Fruit fly (Drosophila melanogaster) whole organism, embryonic: ENCODE results near the gene CG32647.

Experiments
- B-H2 ChIP-seq: fragments of 200-800 bp; sonication (Bioruptor generic); optimal IDR thresholded peaks from 2 replicates; lab custom pipeline; 2018; ENCODE audit warnings: missing biosample characterization, mild to moderate bottlenecking, missing genetic modification characterization
- CG12071 ChIP-seq: fragments of 200-800 bp; sonication (Bioruptor generic); optimal IDR thresholded peaks from 3 replicates; lab custom pipeline; 2018; ENCODE audit warnings: missing biosample characterization, mild to moderate bottlenecking, missing genetic modification characterization
- CG13894 ChIP-seq: fragments of 200-800 bp; sonication (Bioruptor generic); optimal IDR thresholded peaks from 3 replicates; lab custom pipeline; 2018; ENCODE audit warnings: missing biosample characterization, mild to moderate bottlenecking, missing genetic modification characterization, moderate library complexity
- CG1603 ChIP-seq: fragments of 200-800 bp; sonication (Bioruptor generic); optimal IDR thresholded peaks from 2 replicates; lab custom pipeline; 2019; ENCODE audit warnings: missing biosample characterization, mild to moderate bottlenecking, missing genetic modification characterization, moderate library complexity
- CG17186 ChIP-seq: fragments of 200-800 bp; sonication (Bioruptor generic); optimal IDR thresholded peaks from 3 replicates; lab custom pipeline; 2017; ENCODE audit warnings: missing biosample characterization, missing genetic modification reagents, missing genetic modification characterization
- CG17912 ChIP-seq: fragments of 200-800 bp; sonication (Bioruptor generic); optimal IDR thresholded peaks from 2 replicates; lab custom pipeline; 2018; ENCODE audit warnings: missing biosample characterization, mild to moderate bottlenecking, missing genetic modification characterization
- CG18599 ChIP-seq: fragments of 200-800 bp; sonication (Bioruptor generic); optimal IDR thresholded peaks from 3 replicates; lab custom pipeline; 2017; ENCODE audit warnings: missing biosample characterization, missing genetic modification characterization, mild to moderate bottlenecking, moderate library complexity, missing genetic modification reagents
- CG30020 ChIP-seq: fragments of 200-800 bp; optimal IDR thresholded peaks from 2 replicates; lab custom pipeline; 2019; ENCODE audit warnings: missing biosample characterization, mild to moderate bottlenecking, missing genetic modification characterization, moderate library complexity
- CG32532 ChIP-seq: fragments of 200-800 bp; sonication (Bioruptor generic); IDR thresholded peaks from 2 replicates; pipeline ENCODE4 v1.3.6; 2022; ENCODE audit warnings: missing biosample characterization, missing genetic modification characterization
- CG34224 ChIP-seq: fragments of 200-800 bp; sonication (Bioruptor generic); IDR thresholded peaks from 3 replicates; pipeline ENCODE4 v1.3.6; 2022; ENCODE audit warnings: missing biosample characterization, missing genetic modification characterization; ENCODE audit not compliant: partially characterized antibody
- CG34422 ChIP-seq: fragments of 200-800 bp; sonication (Bioruptor generic); IDR thresholded peaks from 3 replicates; pipeline ENCODE4 v1.3.6; 2022; ENCODE audit warnings: missing biosample characterization, missing genetic modification characterization
- CG3838 ChIP-seq: fragments of 200-800 bp; sonication (Bioruptor generic); optimal IDR thresholded peaks from 3 replicates; lab custom pipeline; 2016; ENCODE audit warnings: missing biosample characterization, missing genetic modification characterization
- CG3995 ChIP-seq: fragments of 200-800 bp; sonication (Bioruptor generic); optimal IDR thresholded peaks from 3 replicates; lab custom pipeline; 2016; ENCODE audit warnings: missing biosample characterization, missing genetic modification characterization
- CG43689 ChIP-seq: fragments of 200-800 bp; sonication (Bioruptor generic); IDR thresholded peaks from 2 replicates; pipeline ENCODE4 v1.3.6; 2022; ENCODE audit warnings: missing biosample characterization, missing genetic modification characterization
- CG6683 ChIP-seq: fragments of 200-800 bp; sonication (Bioruptor generic); optimal IDR thresholded peaks from 2 replicates; lab custom pipeline; 2017; ENCODE audit warnings: missing biosample characterization, mild to moderate bottlenecking, missing genetic modification characterization, missing genetic modification reagents
- CG7271 ChIP-seq: fragments of 200-800 bp; sonication (Bioruptor generic); optimal IDR thresholded peaks from 2 replicates; lab custom pipeline; 2018; ENCODE audit warnings: missing biosample characterization, mild to moderate bottlenecking, missing genetic modification characterization, moderate library complexity
- CG7556 ChIP-seq: fragments of 200-800 bp; sonication (Bioruptor generic); optimal IDR thresholded peaks from 2 replicates; lab custom pipeline; 2017; ENCODE audit warnings: missing biosample characterization, mild to moderate bottlenecking, missing genetic modification characterization
- CrebB ChIP-seq: fragments of 200-800 bp; sonication (Bioruptor generic); optimal IDR thresholded peaks from 3 replicates; lab custom pipeline; 2018; ENCODE audit warnings: missing biosample characterization, mild to moderate bottlenecking, missing genetic modification characterization
- Dip3 ChIP-seq: fragments of 200-800 bp; sonication (Bioruptor generic); optimal IDR thresholded peaks from 3 replicates; lab custom pipeline; 2016; ENCODE audit warnings: missing biosample characterization, missing genetic modification characterization
- Drgx ChIP-seq: fragments of 200-800 bp; sonication (Bioruptor generic); IDR thresholded peaks from 2 replicates; pipeline ENCODE4 v1.3.6; 2022; ENCODE audit warnings: missing biosample characterization, missing genetic modification characterization
- E2f2 ChIP-seq: fragments of 200-800 bp; sonication (Bioruptor generic); IDR thresholded peaks from 2 replicates; pipeline ENCODE4 v1.3.6; 2022; ENCODE audit warnings: missing biosample characterization, missing genetic modification characterization
- Eip74EF ChIP-seq, 2 experiments: fragments of 200-800 bp in 1 of 2; fragments of >200 bp in 1 of 2; sonication (Bioruptor generic) in 1 of 2; optimal IDR thresholded peaks; 2 replicates each; lab custom pipeline; 2017 to 2019; ENCODE audit warnings: missing biosample characterization in 2 of 2, missing genetic modification characterization in 2 of 2, mild to moderate bottlenecking in 1 of 2, moderate library complexity in 1 of 2
- Gug ChIP-seq: fragments of 200-800 bp; sonication (Bioruptor generic); IDR thresholded peaks from 4 replicates; pipeline ENCODE4 v1.3.6; 2022; ENCODE audit warnings: missing biosample characterization, missing genetic modification characterization
- NfI ChIP-seq: fragments of 200-800 bp; sonication (Bioruptor generic); optimal IDR thresholded peaks from 3 replicates; lab custom pipeline; 2018; ENCODE audit warnings: missing biosample characterization, mild to moderate bottlenecking, missing genetic modification characterization, moderate library complexity
- Poxn ChIP-seq: fragments of 200-800 bp; sonication (Bioruptor generic); IDR thresholded peaks from 2 replicates; pipeline ENCODE4 v1.3.6; 2022; ENCODE audit warnings: missing biosample characterization, missing genetic modification characterization
- Scr ChIP-seq: fragments of 200-800 bp; sonication (Bioruptor generic); IDR thresholded peaks from 2 replicates; pipeline ENCODE4 v1.3.6; 2022; ENCODE audit warnings: missing biosample characterization, missing genetic modification characterization; ENCODE audit not compliant: partially characterized antibody
- Spps ChIP-seq: fragments of 200-800 bp; sonication (Bioruptor generic); optimal IDR thresholded peaks from 2 replicates; lab custom pipeline; 2018; ENCODE audit warnings: missing biosample characterization, mild to moderate bottlenecking, missing genetic modification characterization
- Sry-β ChIP-seq: fragments of 200-800 bp; sonication (Bioruptor generic); optimal IDR thresholded peaks from 2 replicates; lab custom pipeline; 2018; ENCODE audit warnings: missing biosample characterization, mild to moderate bottlenecking, missing genetic modification characterization, moderate library complexity
- bsh ChIP-seq, 2 experiments: fragments of 200-800 bp; sonication (Bioruptor generic); optimal IDR thresholded peaks; 2 replicates each; lab custom pipeline; 2017 to 2018; ENCODE audit warnings: mild to moderate bottlenecking in 2 of 2, missing biosample characterization in 2 of 2, missing genetic modification characterization in 2 of 2, moderate library complexity in 1 of 2
- crc ChIP-seq: fragments of 200-800 bp; sonication (Bioruptor generic); optimal IDR thresholded peaks from 2 replicates; lab custom pipeline; 2016; ENCODE audit warnings: missing biosample characterization, missing genetic modification characterization
- crol ChIP-seq: fragments of 200-800 bp; sonication (Bioruptor generic); IDR thresholded peaks from 2 replicates; pipeline ENCODE4 v1.3.6; 2022; ENCODE audit warnings: missing biosample characterization, missing genetic modification characterization
- exex ChIP-seq: fragments of 200-800 bp; sonication (Bioruptor generic); optimal IDR thresholded peaks from 4 replicates; lab custom pipeline; 2018; ENCODE audit warnings: missing biosample characterization, mild to moderate bottlenecking, missing genetic modification characterization, moderate library complexity
- fru ChIP-seq: fragments of >200 bp; optimal IDR thresholded peaks from 2 replicates; lab custom pipeline; 2017
- hth ChIP-seq: fragments of >200 bp; optimal IDR thresholded peaks from 2 replicates; lab custom pipeline; 2017; ENCODE audit warnings: inconsistent platforms
- jing ChIP-seq: fragments of 200-800 bp; sonication (Bioruptor generic); optimal IDR thresholded peaks from 2 replicates; lab custom pipeline; 2018; ENCODE audit warnings: missing biosample characterization, mild to moderate bottlenecking, missing genetic modification characterization
- lbe ChIP-seq: fragments of 200-800 bp; sonication (Bioruptor generic); optimal IDR thresholded peaks from 2 replicates; lab custom pipeline; 2016; ENCODE audit warnings: missing biosample characterization, mild to moderate bottlenecking, missing genetic modification characterization
- nmo ChIP-seq: fragments of 200-800 bp; sonication (Bioruptor generic); optimal IDR thresholded peaks from 2 replicates; lab custom pipeline; 2018; ENCODE audit warnings: missing biosample characterization, mild to moderate bottlenecking, missing genetic modification characterization, moderate library complexity
- nom ChIP-seq: fragments of 200-800 bp; sonication (Bioruptor generic); optimal IDR thresholded peaks from 2 replicates; lab custom pipeline; 2017; ENCODE audit warnings: missing biosample characterization, missing genetic modification characterization, mild to moderate bottlenecking, moderate library complexity, missing genetic modification reagents
- pan ChIP-seq, 4 experiments: fragments of >200 bp in 3 of 4; fragments of 200-800 bp in 1 of 4; sonication (Bioruptor generic) in 1 of 4; optimal IDR thresholded peaks in 3 of 4; IDR thresholded peaks in 1 of 4; 2 replicates each; pipeline versions ENCODE4 v1.3.6 to Lab custom; 2017 to 2022; ENCODE audit warnings: missing biosample characterization in 2 of 4, missing genetic modification characterization in 2 of 4, mixed read lengths in 1 of 4
- pros ChIP-seq: fragments of 200-800 bp; sonication (Bioruptor generic); optimal IDR thresholded peaks from 3 replicates; lab custom pipeline; 2019; ENCODE audit warnings: missing biosample characterization, mild to moderate bottlenecking, missing genetic modification characterization, moderate library complexity
- schlank ChIP-seq: fragments of 200-800 bp; sonication (Bioruptor generic); optimal IDR thresholded peaks from 2 replicates; lab custom pipeline; 2018; ENCODE audit warnings: missing biosample characterization, mild to moderate bottlenecking, missing genetic modification characterization
- sima ChIP-seq: fragments of 200-800 bp; sonication (Bioruptor generic); optimal IDR thresholded peaks from 2 replicates; lab custom pipeline; 2016; ENCODE audit warnings: missing biosample characterization, missing genetic modification characterization
- sisA ChIP-seq: fragments of 200-800 bp; sonication (Bioruptor generic); IDR thresholded peaks from 2 replicates; pipeline ENCODE4 v1.3.6; 2022; ENCODE audit warnings: missing biosample characterization, missing genetic modification characterization
- slou ChIP-seq: fragments of 200-800 bp; sonication (Bioruptor generic); optimal IDR thresholded peaks from 3 replicates; lab custom pipeline; 2016; ENCODE audit warnings: missing biosample characterization, missing genetic modification characterization
- slp2 ChIP-seq: fragments of 200-800 bp; sonication (Bioruptor generic); optimal IDR thresholded peaks from 2 replicates; lab custom pipeline; 2016; ENCODE audit warnings: missing biosample characterization, missing genetic modification characterization
- toy ChIP-seq: fragments of 200-800 bp; sonication (Bioruptor generic); IDR thresholded peaks from 2 replicates; pipeline ENCODE4 v1.3.6; 2022; ENCODE audit warnings: missing biosample characterization, missing genetic modification characterization
- trem ChIP-seq: fragments of 200-800 bp; optimal IDR thresholded peaks from 3 replicates; lab custom pipeline; 2019; ENCODE audit warnings: missing biosample characterization, mild to moderate bottlenecking, missing genetic modification characterization, moderate library complexity
- zf30C ChIP-seq: fragments of 200-800 bp; sonication (Bioruptor generic); optimal IDR thresholded peaks from 3 replicates; lab custom pipeline; 2018; ENCODE audit warnings: missing biosample characterization, mild to moderate bottlenecking, missing genetic modification characterization

The CG32647 gene

dm6 chrX:12734710-12735462, 49.9 kb downstream of the CG32647 start (continued):
- TF ChIP-seq CG12071 (GFP tag; lab: Kevin White, UChicago) (peak; percentile 65), B-H2 (peak; percentile 93), fru (lab: Kevin White, UChicago) (no peak), nmo (GFP tag; lab: Kevin White, UChicago) (peak; percentile 91), slp2 (GFP tag; lab: Kevin White, UChicago) (no peak), slou (GFP tag; lab: Kevin White, UChicago) (peak; percentile 71), pan (optimal IDR thresholded peaks at IDR 0.05; lab: Kevin White, UChicago) (no peak), pan (GFP tag; optimal IDR thresholded peaks at IDR 0.05 in 1 of 2, IDR thresholded peaks at IDR 0.05 in 1 of 2) (peak in 1 of 2 experiments; percentile 90), CG7271 (tag; lab: Kevin White, UChicago) (peak; percentile 61), Spps (tag; lab: Kevin White, UChicago) (peak; percentile 80), lbe (GFP tag; lab: Kevin White, UChicago) (peak; percentile 22), crc (GFP tag; lab: Kevin White, UChicago) (no peak), trem (tag; lab: Kevin White, UChicago) (peak; percentile 83), Scr (0 out of 2 replicates have a peak, but pooled peaks have one; percentile 22), exex (tag; lab: Kevin White, UChicago) (peak; percentile 82), CG1603 (peak; percentile 19), Poxn (GFP tag; lab: Robert Waterston, UW) (peak; percentile 74), CG34224 (no peak), CG3838 (no peak), E2f2 (GFP tag; lab: Robert Waterston, UW) (peak; percentile 64), toy (GFP tag; lab: Robert Waterston, UW) (peak; percentile 55; the same call in 1 of the 2 replicates), CG18599 (GFP tag; lab: Kevin White, UChicago) (peak; percentile 94), Drgx (GFP tag; lab: Robert Waterston, UW) (peak; percentile 75), NfI (GFP tag; lab: Kevin White, UChicago) (peak; percentile 91), Sry-β (GFP tag; lab: Kevin White, UChicago) (no peak), CG32532 (peak; percentile 93), nom (GFP tag; lab: Kevin White, UChicago) (peak; percentile 98), jing (GFP tag; lab: Kevin White, UChicago) (peak; percentile 68), CG34422 (GFP tag; lab: Robert Waterston, UW) (peak; percentile 73; the same call in 2 of the 3 replicates), CG30020 (tag; lab: Kevin White, UChicago) (peak; percentile 56), Gug (GFP tag; lab: Robert Waterston, UW) (peak; percentile 60; the same call in 3 of the 4 replicates), crol (GFP tag; lab: Robert Waterston, UW) (peak; percentile 100), CrebB (tag; lab: Kevin White, UChicago) (peak; percentile 53), Dip3 (GFP tag; lab: Kevin White, UChicago) (no peak), bsh (GFP tag; optimal IDR thresholded peaks at IDR 0.05; lab: Kevin White, UChicago) (peak; percentile 75 to 88), CG17912 (GFP tag; lab: Kevin White, UChicago) (peak; percentile 80), CG17186 (GFP tag; lab: Kevin White, UChicago) (no peak), pros (peak; percentile 99), sima (GFP tag; lab: Kevin White, UChicago) (no peak), schlank (tag; lab: Kevin White, UChicago) (peak; percentile 77), CG6683 (GFP tag; lab: Kevin White, UChicago) (peak; percentile 77), CG7556 (GFP tag; lab: Kevin White, UChicago) (peak; percentile 41), hth (no peak), Eip74EF (GFP tag; optimal IDR thresholded peaks at IDR 0.05; lab: Kevin White, UChicago) (peak in 1 of 2 experiments; percentile 82), CG13894 (tag; lab: Kevin White, UChicago) (peak; percentile 93), zf30C (GFP tag; lab: Kevin White, UChicago) (no peak), CG43689 (GFP tag; lab: Robert Waterston, UW) (peak; percentile 50), CG3995 (GFP tag; lab: Kevin White, UChicago) (peak; percentile 46), sisA (peak; percentile 90)
